1 worm cellular context compared by ENCODE assay signal in the genomic region with DNA sequence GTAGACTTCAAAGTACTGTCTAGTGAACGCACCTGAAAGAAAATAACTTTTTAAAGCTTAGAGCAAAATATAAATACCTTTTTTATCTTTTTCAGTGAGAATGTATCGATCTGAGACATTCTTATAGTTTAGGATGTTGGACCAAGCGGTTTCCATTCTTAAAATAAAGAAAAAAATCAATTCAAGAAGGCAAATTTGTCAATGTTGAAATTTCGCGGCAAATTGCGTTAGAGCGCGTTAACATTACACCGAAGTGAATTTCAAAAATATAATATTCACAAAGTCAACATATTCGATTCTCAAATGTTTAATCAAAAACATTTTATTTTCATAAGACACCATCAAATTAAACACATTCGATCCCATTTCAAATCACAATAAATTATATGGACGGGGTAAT.
A peak's percentile ranks its signal among the peaks of the same experiment; 100 is the strongest.
TF ChIP-seq lines count a peak whose summit lies in the region.

A gene (minus strand): TSS at position 157 of the 400 bp plus-strand sequence.

TF ChIP-seq in whole organism, L1 larva, 84 proteins besides CTCF, POLR2A, EP300 and RAD21 (continued from another document):
- TF ChIP-seq aly-2 (tag; optimal IDR thresholded peaks at IDR 0.05; lab: Kevin White, UChicago) (peak; percentile 83), nhr-85 (tag; lab: Kevin White, UChicago) (peak; percentile 20), dpl-1 (GFP tag; optimal IDR thresholded peaks at IDR 0.05; lab: Kevin White, UChicago) (peak in 2 of 3 experiments; percentile 53 to 74), ceh-90 (tag; optimal IDR thresholded peaks at IDR 0.05; lab: Kevin White, UChicago) (no peak), lin-13 (GFP tag; optimal IDR thresholded peaks at IDR 0.05; lab: Kevin White, UChicago) (no peak), xbp-1 (tag; optimal IDR thresholded peaks at IDR 0.05; lab: Kevin White, UChicago) (no peak), efl-1 (optimal IDR thresholded peaks at IDR 0.05; lab: Kevin White, UChicago) (peak; percentile 40 to 67), efl-1 (GFP tag; optimal IDR thresholded peaks at IDR 0.05 in 1 of 2; lab: Kevin White, UChicago) (peak; percentile 55 to 91), hlh-4 (tag; optimal IDR thresholded peaks at IDR 0.05; lab: Kevin White, UChicago) (no peak), lin-14 (GFP tag; optimal IDR thresholded peaks at IDR 0.05; lab: Kevin White, UChicago) (no peak), sptf-1 (tag; optimal IDR thresholded peaks at IDR 0.05; lab: Kevin White, UChicago) (no peak), tlp-1 (tag; optimal IDR thresholded peaks at IDR 0.05; lab: Kevin White, UChicago) (no peak)
